Worm (Caenorhabditis elegans): ENCODE results near the gene rpl-7A.

The rpl-7A gene

ce11 chrIV:4347578-4348003 is 42.8 kb downstream of the rpl-7A start:
- no peak for TF ChIP-seq flt-1 (GFP tag; IDR thresholded peaks at IDR 0.05)
- TF ChIP-seq aly-1 (tag; optimal IDR thresholded peaks at IDR 0.05): no peak
- no peak for TF ChIP-seq ets-7 (tag; optimal IDR thresholded peaks at IDR 0.05)
- no peak for TF ChIP-seq ceh-13 (GFP tag; optimal IDR thresholded peaks at IDR 0.05)
- peak; percentile 53 for TF ChIP-seq ama-1 (optimal IDR thresholded peaks at IDR 0.05)
- TF ChIP-seq scrt-1 (GFP tag; IDR thresholded peaks at IDR 0.05): no peak
- TF ChIP-seq hmg-4 (GFP tag; optimal IDR thresholded peaks at IDR 0.05): no peak
- TF ChIP-seq sea-1 (GFP tag; conservative IDR thresholded peaks at IDR 0.05): no peak
- TF ChIP-seq pes-1 (GFP tag; IDR thresholded peaks at IDR 0.05): 0 out of 2 replicates have a peak, but pooled peaks have one; percentile 24
- no peak for TF ChIP-seq hnd-1 (tag; optimal IDR thresholded peaks at IDR 0.05)
- no peak for TF ChIP-seq F13C5.2 (tag; optimal IDR thresholded peaks at IDR 0.05)
- TF ChIP-seq hmbx-1 (tag; optimal IDR thresholded peaks at IDR 0.05): no peak
- TF ChIP-seq ceh-36 (tag; optimal IDR thresholded peaks at IDR 0.05): no peak

ce11 chrIV:4346512-4346911 is 43.9 kb downstream of the rpl-7A start, which contains the start of gene oac-52:
TSS of gene oac-52 (minus strand) at chrIV:4346612.
- TF ChIP-seq ets-7 (tag; optimal IDR thresholded peaks at IDR 0.05) (no peak), hmbx-1 (tag; optimal IDR thresholded peaks at IDR 0.05) (no peak), F13C5.2 (tag; optimal IDR thresholded peaks at IDR 0.05) (no peak), sea-1 (GFP tag; conservative IDR thresholded peaks at IDR 0.05) (no peak), aly-1 (tag; optimal IDR thresholded peaks at IDR 0.05) (no peak), tbx-11 (GFP tag; IDR thresholded peaks at IDR 0.05) (no peak), tra-4 (tag; optimal IDR thresholded peaks at IDR 0.05) (no peak), ama-1 (optimal IDR thresholded peaks at IDR 0.05) (no peak), scrt-1 (GFP tag; IDR thresholded peaks at IDR 0.05) (no peak), pes-1 (GFP tag; IDR thresholded peaks at IDR 0.05) (no peak), ceh-13 (GFP tag; optimal IDR thresholded peaks at IDR 0.05) (no peak), tbx-37 (GFP tag; conservative IDR thresholded peaks at IDR 0.05) (no peak), hnd-1 (tag; optimal IDR thresholded peaks at IDR 0.05) (no peak), hmg-4 (GFP tag; optimal IDR thresholded peaks at IDR 0.05) (no peak), ceh-36 (tag; optimal IDR thresholded peaks at IDR 0.05) (no peak)

ce11 chrIV:4344828-4345227 is 45.6 kb downstream of the rpl-7A start:
- TF ChIP-seq F13C5.2 (tag; optimal IDR thresholded peaks at IDR 0.05) (no peak), ama-1 (optimal IDR thresholded peaks at IDR 0.05) (no peak), tbx-37 (GFP tag; conservative IDR thresholded peaks at IDR 0.05) (no peak), ceh-36 (tag; optimal IDR thresholded peaks at IDR 0.05) (no peak)

Data from whole organism, early embryonic.